Worm (Caenorhabditis elegans) whole organism, L4 larva: Measurements from ENCODE around the gene Y17G9B.11.

Experiments
- F26F4.8 ChIP-seq: fragments of 200-800 bp; sonication (Bioruptor generic); conservative IDR thresholded peaks from 2 replicates; pipeline ENCODE4 v1.3.6; 2022; ENCODE audit warnings: missing genetic modification characterization, missing compliant biosample characterization
- F44E2.7 ChIP-seq: fragments of 200-800 bp; sonication (Bioruptor generic); IDR thresholded peaks from 2 replicates; pipeline ENCODE4 v2.1.2; 2022; ENCODE audit warnings: missing genetic modification characterization, missing compliant biosample characterization
- ZK546.5 ChIP-seq, 2 experiments: sonication (generic microtip); optimal IDR thresholded peaks; 2 replicates each; lab custom pipeline; 2017; ENCODE audit warnings: missing biosample characterization in 2 of 2, missing genetic modification characterization in 2 of 2
- aha-1 ChIP-seq: fragments of 150-350 bp; peaks from one replicate; lab custom pipeline; 2014; ENCODE audit warnings: missing biosample characterization, missing genetic modification characterization
- aly-2 ChIP-seq: sonication (generic microtip); optimal IDR thresholded peaks from 2 replicates; lab custom pipeline; 2018; ENCODE audit warnings: missing biosample characterization, missing genetic modification characterization
- arid-1 ChIP-seq: fragments of 200-800 bp; sonication (Bioruptor generic); conservative IDR thresholded peaks from 2 replicates; pipeline ENCODE4 v1.3.6; 2022; ENCODE audit warnings: missing genetic modification reagents, missing genetic modification characterization, missing compliant biosample characterization
- attf-4 ChIP-seq: sonication (generic microtip); optimal IDR thresholded peaks from 3 replicates; lab custom pipeline; 2017; ENCODE audit warnings: missing biosample characterization, missing genetic modification characterization
- ceh-20 ChIP-seq: fragments of 200-800 bp; sonication (Bioruptor generic); IDR thresholded peaks from 2 replicates; pipeline ENCODE4 v1.3.6; 2022; ENCODE audit warnings: missing genetic modification reagents, missing genetic modification characterization, missing compliant biosample characterization
- cey-2 ChIP-seq: sonication (generic microtip); optimal IDR thresholded peaks from 3 replicates; lab custom pipeline; 2017; ENCODE audit warnings: missing genetic modification characterization, mild to moderate bottlenecking, missing compliant biosample characterization, antibody characterized with exemption, borderline replicate concordance; ENCODE audit not compliant: insufficient read depth
- daf-12 ChIP-seq: fragments of 150-350 bp; optimal IDR thresholded peaks from 2 replicates; lab custom pipeline; 2014; ENCODE audit warnings: missing biosample characterization, missing genetic modification reagents, missing genetic modification characterization
- daf-19 ChIP-seq: fragments of 200-800 bp; sonication (Bioruptor generic); conservative IDR thresholded peaks from 2 replicates; pipeline ENCODE4 v1.3.6; 2022; ENCODE audit warnings: missing genetic modification characterization, missing compliant biosample characterization
- daf-8 ChIP-seq: fragments of 200-800 bp; sonication (Bioruptor generic); IDR thresholded peaks from 2 replicates; pipeline ENCODE4 v1.3.6; 2022; ENCODE audit warnings: missing genetic modification characterization, missing compliant biosample characterization
- dmd-8 ChIP-seq: fragments of 200-800 bp; sonication (Bioruptor generic); IDR thresholded peaks from 2 replicates; pipeline ENCODE4 v1.3.6; 2022; ENCODE audit warnings: missing genetic modification characterization, missing compliant biosample characterization
- dmd-9 ChIP-seq: fragments of 200-800 bp; sonication (Bioruptor generic); IDR thresholded peaks from 2 replicates; pipeline ENCODE4 v1.3.6; 2022; ENCODE audit warnings: missing genetic modification reagents, missing genetic modification characterization, missing compliant biosample characterization
- dve-1 ChIP-seq: sonication (generic microtip); optimal IDR thresholded peaks from 2 replicates; lab custom pipeline; 2017; ENCODE audit warnings: antibody characterized with exemption, mild to moderate bottlenecking, missing genetic modification characterization, missing compliant biosample characterization; ENCODE audit not compliant: insufficient read depth
- egl-43 ChIP-seq: fragments of 200-800 bp; sonication (Bioruptor generic); IDR thresholded peaks from 2 replicates; pipeline ENCODE4 v1.3.6; 2022; ENCODE audit warnings: missing genetic modification reagents, missing genetic modification characterization, missing compliant biosample characterization
- fkh-10 ChIP-seq: fragments of 150-350 bp; optimal IDR thresholded peaks from 2 replicates; lab custom pipeline; 2014; ENCODE audit warnings: missing biosample characterization, missing genetic modification reagents, missing genetic modification characterization
- fos-1 ChIP-seq: fragments of 150-350 bp; optimal IDR thresholded peaks from 2 replicates; lab custom pipeline; 2014; ENCODE audit warnings: missing biosample characterization, missing genetic modification characterization
- hlh-30 ChIP-seq: sonication (generic microtip); optimal IDR thresholded peaks from 2 replicates; lab custom pipeline; 2017; ENCODE audit warnings: antibody characterized with exemption, mild to moderate bottlenecking, missing genetic modification characterization, missing compliant biosample characterization; ENCODE audit not compliant: insufficient read depth
- hmg-1.1 ChIP-seq: fragments of 200-800 bp; sonication (Bioruptor generic); IDR thresholded peaks from 2 replicates; pipeline ENCODE4 v1.3.6; 2022; ENCODE audit warnings: missing genetic modification reagents, missing genetic modification characterization, missing compliant biosample characterization
- lin-1 ChIP-seq: fragments of 200-800 bp; sonication (Bioruptor generic); IDR thresholded peaks from 2 replicates; pipeline ENCODE4 v1.3.6; 2022; ENCODE audit warnings: missing genetic modification reagents, missing genetic modification characterization, missing compliant biosample characterization
- lin-13 ChIP-seq: fragments of 150-350 bp; optimal IDR thresholded peaks from 2 replicates; lab custom pipeline; 2014; ENCODE audit warnings: missing biosample characterization, missing genetic modification reagents, missing genetic modification characterization
- lin-38 ChIP-seq: fragments of 200-800 bp; sonication (Bioruptor generic); IDR thresholded peaks from 2 replicates; pipeline ENCODE4 v1.3.6; 2022; ENCODE audit warnings: missing genetic modification reagents, missing genetic modification characterization, missing compliant biosample characterization
- mes-2 ChIP-seq: sonication (generic microtip); optimal IDR thresholded peaks from 2 replicates; lab custom pipeline; 2016; ENCODE audit warnings: missing genotype, mild to moderate bottlenecking, missing genetic modification characterization, missing compliant biosample characterization; ENCODE audit not compliant: poor library complexity, severe bottlenecking
- mxl-2 ChIP-seq: fragments of 200-800 bp; sonication (Bioruptor generic); conservative IDR thresholded peaks from 2 replicates; pipeline ENCODE4 v1.3.6; 2022; ENCODE audit warnings: missing genetic modification reagents, missing genetic modification characterization, missing compliant biosample characterization
- mxl-3 ChIP-seq: fragments of 200-800 bp; sonication (Bioruptor generic); optimal IDR thresholded peaks from 2 replicates; lab custom pipeline; 2018; ENCODE audit warnings: mild to moderate bottlenecking, missing genetic modification characterization, missing compliant biosample characterization
- nhr-102 ChIP-seq: sonication (generic microtip); optimal IDR thresholded peaks from 2 replicates; lab custom pipeline; 2016; ENCODE audit warnings: mild to moderate bottlenecking, missing genetic modification characterization, moderate library complexity, missing compliant biosample characterization
- nhr-111 ChIP-seq: fragments of 200-800 bp; sonication (Bioruptor generic); optimal IDR thresholded peaks from 2 replicates; lab custom pipeline; 2018; ENCODE audit warnings: mild to moderate bottlenecking, missing genetic modification characterization, missing compliant biosample characterization
- nhr-237 ChIP-seq: sonication (generic microtip); optimal IDR thresholded peaks from 2 replicates; lab custom pipeline; 2017; ENCODE audit warnings: missing biosample characterization, missing genetic modification characterization
- nhr-28 ChIP-seq: fragments of 150-350 bp; optimal IDR thresholded peaks from 2 replicates; lab custom pipeline; 2014; ENCODE audit warnings: missing biosample characterization, missing genetic modification characterization
- nhr-48 ChIP-seq: sonication (generic microtip); optimal IDR thresholded peaks from 2 replicates; lab custom pipeline; 2016; ENCODE audit warnings: mild to moderate bottlenecking, missing genetic modification characterization, missing compliant biosample characterization
- nhr-6 ChIP-seq: fragments of 150-350 bp; optimal IDR thresholded peaks from 2 replicates; lab custom pipeline; 2014; ENCODE audit warnings: missing biosample characterization, missing genetic modification characterization
- pha-4 ChIP-seq, 2 experiments: fragments of 150-350 bp in 1 of 2; fragments of 200-800 bp in 1 of 2; sonication (Bioruptor generic) in 1 of 2; IDR thresholded peaks in 1 of 2; optimal IDR thresholded peaks in 1 of 2; 2 replicates each; pipeline versions ENCODE4 v1.3.6 to Lab custom; 2014 to 2022; ENCODE audit warnings: missing genetic modification characterization in 2 of 2, missing genetic modification reagents in 2 of 2, missing biosample characterization in 1 of 2, missing compliant biosample characterization in 1 of 2
- php-3 ChIP-seq: fragments of 200-800 bp; sonication (Bioruptor generic); IDR thresholded peaks from 2 replicates; pipeline ENCODE4 v1.3.6; 2022; ENCODE audit warnings: missing genetic modification reagents, missing genetic modification characterization, missing compliant biosample characterization
- sdz-12 ChIP-seq: fragments of 200-800 bp; sonication (Bioruptor generic); optimal IDR thresholded peaks from 2 replicates; lab custom pipeline; 2018; ENCODE audit warnings: mild to moderate bottlenecking, missing genetic modification characterization, missing compliant biosample characterization
- skn-1 ChIP-seq: fragments of 150-350 bp; optimal IDR thresholded peaks from 2 replicates; lab custom pipeline; 2014; ENCODE audit warnings: missing biosample characterization, missing genetic modification characterization
- spr-1 ChIP-seq: sonication (generic microtip); optimal IDR thresholded peaks from 2 replicates; lab custom pipeline; 2016; ENCODE audit warnings: mild to moderate bottlenecking, missing genetic modification characterization, missing compliant biosample characterization
- spr-3 ChIP-seq: fragments of 200-800 bp; sonication (Bioruptor generic); optimal IDR thresholded peaks from 2 replicates; lab custom pipeline; 2018; ENCODE audit warnings: mild to moderate bottlenecking, missing genetic modification characterization, missing compliant biosample characterization
- unc-130 ChIP-seq: sonication (generic microtip); optimal IDR thresholded peaks from 2 replicates; lab custom pipeline; 2016; ENCODE audit warnings: missing genetic modification reagents, missing genetic modification characterization, missing compliant biosample characterization
- unc-39 ChIP-seq: sonication (generic microtip); optimal IDR thresholded peaks from 2 replicates; lab custom pipeline; 2017; ENCODE audit warnings: missing biosample characterization, missing genetic modification characterization
- unc-62 ChIP-seq, 3 experiments: fragments of 150-350 bp in 1 of 3; sonication (generic microtip); optimal IDR thresholded peaks in 2 of 3; peaks in 1 of 3; 1 replicate in 1 of 3; 2 replicates in 2 of 3; lab custom pipeline; 2014 to 2017; ENCODE audit warnings: missing biosample characterization in 3 of 3, missing genetic modification characterization in 3 of 3, missing genetic modification reagents in 3 of 3, missing genotype in 1 of 3
- zfp-2 ChIP-seq: sonication (generic microtip); optimal IDR thresholded peaks from 2 replicates; lab custom pipeline; 2016; ENCODE audit warnings: mild to moderate bottlenecking, missing genetic modification characterization, missing compliant biosample characterization
- zip-11 ChIP-seq: fragments of 200-800 bp; sonication (Bioruptor generic); IDR thresholded peaks from 2 replicates; pipeline ENCODE4 v1.3.6; 2022; ENCODE audit warnings: missing genetic modification characterization, missing compliant biosample characterization
- zip-2 ChIP-seq: fragments of 150-350 bp; optimal IDR thresholded peaks from 2 replicates; lab custom pipeline; 2014; ENCODE audit warnings: missing biosample characterization, missing genetic modification characterization
- ztf-11 ChIP-seq: fragments of 150-350 bp; optimal IDR thresholded peaks from 2 replicates; lab custom pipeline; 2014; ENCODE audit warnings: missing biosample characterization, missing genetic modification characterization
- ztf-7 ChIP-seq: fragments of 150-350 bp; optimal IDR thresholded peaks from 2 replicates; lab custom pipeline; 2014; ENCODE audit warnings: missing biosample characterization, missing genetic modification characterization

Y17G9B.11 gene

DNA sequence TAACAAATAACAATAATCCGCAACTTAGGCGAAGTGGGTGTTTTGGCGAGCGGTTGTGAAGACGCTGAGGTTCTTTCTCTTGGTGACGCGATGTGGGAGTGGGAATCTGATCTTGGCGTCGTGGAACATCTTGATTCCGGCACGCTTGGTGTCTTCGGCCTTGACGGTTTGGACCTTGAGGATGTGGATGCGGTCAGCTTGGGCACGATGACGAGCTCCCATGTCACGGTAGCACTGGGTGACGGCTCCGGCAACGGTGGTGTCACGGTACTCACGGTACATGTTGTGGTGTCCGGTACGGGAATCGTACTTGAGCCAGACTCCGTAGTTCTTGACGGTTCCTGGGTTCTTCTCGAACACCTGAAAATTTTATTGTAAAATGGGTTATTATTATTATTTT lies 7.2 kb upstream of the Y17G9B.11 start (continued):
- no peak for TF ChIP-seq skn-1 (tag; lab: Kevin White, UChicago)
- no peak for TF ChIP-seq daf-19 (GFP tag; lab: Robert Waterston, UW)
- peak; percentile 29 for TF ChIP-seq aha-1 (tag; lab: Kevin White, UChicago)
- TF ChIP-seq hlh-30 (tag; lab: Kevin White, UChicago) = no peak
- no peak for TF ChIP-seq lin-1 (GFP tag; lab: Robert Waterston, UW)
- TF ChIP-seq hmg-1.1 (GFP tag; lab: Robert Waterston, UW) = no peak
- no peak for TF ChIP-seq mes-2 (tag; lab: Kevin White, UChicago)
- TF ChIP-seq cey-2 (tag; lab: Kevin White, UChicago) = no peak
- TF ChIP-seq, all 104 proteins: peak for 5

DNA sequence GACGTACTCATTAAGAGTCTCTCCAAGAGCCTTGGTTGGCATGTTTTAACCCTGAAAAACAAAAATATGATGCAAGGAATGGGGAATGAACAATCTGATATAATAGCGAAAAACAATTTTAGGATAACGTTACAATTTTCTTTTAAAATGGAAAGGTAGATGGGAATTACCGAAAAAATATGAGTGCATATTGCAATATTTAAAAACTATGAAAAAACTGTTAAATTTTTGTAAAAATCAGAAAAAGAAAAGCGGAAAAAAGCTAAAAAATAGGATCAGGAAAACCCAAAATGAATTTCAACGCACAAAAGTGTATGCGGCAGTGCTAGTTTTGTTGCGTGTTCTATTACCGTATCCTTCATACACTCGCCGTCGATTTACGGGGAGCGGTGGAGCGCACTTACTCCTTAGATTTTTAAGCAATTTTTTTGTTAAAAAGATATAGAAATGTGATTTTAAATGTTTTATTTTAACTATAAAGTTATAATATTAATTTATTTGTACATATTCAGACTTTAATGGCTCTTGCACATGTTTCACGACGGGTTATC lies 6.6 kb upstream of the Y17G9B.11 start, which contains the start of the genes rpl-20 and Y17G9B.5:
Gene rpl-20, minus strand, starts transcription at position 51 of the 551 bp plus-strand sequence.
Gene Y17G9B.5, plus strand, starts transcription at position 513 of the 551 bp plus-strand sequence.
- TF ChIP-seq aly-2 (tag; lab: Kevin White, UChicago) = peak; percentile 2
- peak; percentile 100 for TF ChIP-seq lin-38 (GFP tag; lab: Robert Waterston, UW)
- peak; percentile 99 for TF ChIP-seq pha-4 (GFP tag; IDR thresholded peaks at IDR 0.05; lab: Robert Waterston, UW)
- peak; percentile 100 for TF ChIP-seq pha-4 (tag; optimal IDR thresholded peaks at IDR 0.05; lab: Kevin White, UChicago)
- TF ChIP-seq nhr-6 = peak; percentile 99
- no peak for TF ChIP-seq F26F4.8 (GFP tag; lab: Robert Waterston, UW)
- peak; percentile 99 for TF ChIP-seq dmd-9
- TF ChIP-seq ceh-20 = peak; percentile 100
- peak; percentile 97 for TF ChIP-seq nhr-48
- no peak for TF ChIP-seq unc-39
- peak; percentile 99 for TF ChIP-seq lin-13 (GFP tag; lab: Kevin White, UChicago)
- peak; percentile 95 for TF ChIP-seq mxl-3 (GFP tag; lab: Kevin White, UChicago)
- TF ChIP-seq hlh-30 (tag; lab: Kevin White, UChicago) = peak; percentile 98
- peak; percentile 80 for TF ChIP-seq attf-4 (tag; lab: Kevin White, UChicago)
- peak; percentile 97 for TF ChIP-seq sdz-12 (GFP tag; lab: Kevin White, UChicago)
- peak; percentile 35 to 91 for TF ChIP-seq ZK546.5 (tag; optimal IDR thresholded peaks at IDR 0.05; lab: Kevin White, UChicago)
- peak; percentile 99 for TF ChIP-seq daf-19 (GFP tag; lab: Robert Waterston, UW)
- TF ChIP-seq hmg-1.1 (GFP tag; lab: Robert Waterston, UW) = peak; percentile 100
- peak; percentile 100 for TF ChIP-seq spr-3 (GFP tag; lab: Kevin White, UChicago)
- peak; percentile 91 for TF ChIP-seq F44E2.7 (GFP tag; lab: Robert Waterston, UW)
- TF ChIP-seq unc-62 (GFP tag; optimal IDR thresholded peaks at IDR 0.05 in 1 of 2; lab: Kevin White, UChicago) = peak; percentile 9 to 100
- no peak for TF ChIP-seq unc-62 (tag; optimal IDR thresholded peaks at IDR 0.05; lab: Kevin White, UChicago)
- TF ChIP-seq daf-8 (GFP tag; lab: Robert Waterston, UW) = peak; percentile 95
- peak; percentile 88 for TF ChIP-seq nhr-111 (GFP tag; lab: Kevin White, UChicago)
- peak; percentile 94 for TF ChIP-seq fos-1 (tag; lab: Kevin White, UChicago)
- TF ChIP-seq cey-2 (tag; lab: Kevin White, UChicago) = peak; percentile 93
- TF ChIP-seq nhr-102 (tag; lab: Kevin White, UChicago) = peak; percentile 99
- TF ChIP-seq mxl-2 (GFP tag; lab: Robert Waterston, UW) = peak; percentile 94
- TF ChIP-seq unc-130 (GFP tag; lab: Kevin White, UChicago) = peak; percentile 98
- TF ChIP-seq fkh-10 (GFP tag; lab: Kevin White, UChicago) = peak; percentile 100
- peak; percentile 100 for TF ChIP-seq dve-1 (tag; lab: Kevin White, UChicago)
- TF ChIP-seq php-3 (GFP tag; lab: Robert Waterston, UW) = peak; percentile 99
- TF ChIP-seq arid-1 (GFP tag; lab: Robert Waterston, UW) = peak; percentile 99
- peak; percentile 46; the same call in 1 of the 2 replicates for TF ChIP-seq dmd-8 (GFP tag; lab: Robert Waterston, UW)
- peak; percentile 98 for TF ChIP-seq egl-43 (GFP tag; lab: Robert Waterston, UW)
- TF ChIP-seq daf-12 (tag; lab: Kevin White, UChicago) = no peak
- peak; percentile 98 for TF ChIP-seq nhr-28
- peak; percentile 99 for TF ChIP-seq aha-1 (tag; lab: Kevin White, UChicago)
- peak; percentile 99 for TF ChIP-seq spr-1 (tag; lab: Kevin White, UChicago)
- peak; percentile 95 for TF ChIP-seq zip-2 (tag; lab: Kevin White, UChicago)
- peak; percentile 86 for TF ChIP-seq nhr-237 (tag; lab: Kevin White, UChicago)
- peak; percentile 38 for TF ChIP-seq ztf-11 (tag; lab: Kevin White, UChicago)
- TF ChIP-seq zfp-2 (tag; lab: Kevin White, UChicago) = peak; percentile 94
- TF ChIP-seq ztf-7 (tag; lab: Kevin White, UChicago) = peak; percentile 96
- 0 out of 2 replicates have a peak, but pooled peaks have one; percentile 75 for TF ChIP-seq zip-11
